Worm (Caenorhabditis elegans): Measurements from ENCODE around the gene unc-83.

- TF ChIP-seq T07F8.4 (tag; optimal IDR thresholded peaks at IDR 0.05), result no peak
- TF ChIP-seq K12H6.12 (tag; optimal IDR thresholded peaks at IDR 0.05), result no peak
- no peak for TF ChIP-seq unc-62 (GFP tag; optimal IDR thresholded peaks at IDR 0.05)
- no peak for TF ChIP-seq nfya-1 (tag; optimal IDR thresholded peaks at IDR 0.05; ENCODE audit: borderline replicate concordance, insufficient read depth)
- TF ChIP-seq attf-3 (GFP tag; conservative IDR thresholded peaks at IDR 0.05), result no peak
- no peak for TF ChIP-seq xnd-1 (tag; optimal IDR thresholded peaks at IDR 0.05)
- TF ChIP-seq snpc-4 (GFP tag; optimal IDR thresholded peaks at IDR 0.05), result no peak
- TF ChIP-seq snpc-4 (tag; optimal IDR thresholded peaks at IDR 0.05), result no peak
- no peak for TF ChIP-seq ceh-100 (GFP tag; IDR thresholded peaks at IDR 0.05)
- TF ChIP-seq lin-40 (tag; optimal IDR thresholded peaks at IDR 0.05), result no peak
These were observed 22.8 kb upstream of the unc-83 start, which contains the start of gene T05H4.3 for ce11 chrV:6442037-6442436.

Measured in whole organism, young adult.